Worm (Caenorhabditis elegans): Measurements from ENCODE around the gene pals-16.

DNA sequence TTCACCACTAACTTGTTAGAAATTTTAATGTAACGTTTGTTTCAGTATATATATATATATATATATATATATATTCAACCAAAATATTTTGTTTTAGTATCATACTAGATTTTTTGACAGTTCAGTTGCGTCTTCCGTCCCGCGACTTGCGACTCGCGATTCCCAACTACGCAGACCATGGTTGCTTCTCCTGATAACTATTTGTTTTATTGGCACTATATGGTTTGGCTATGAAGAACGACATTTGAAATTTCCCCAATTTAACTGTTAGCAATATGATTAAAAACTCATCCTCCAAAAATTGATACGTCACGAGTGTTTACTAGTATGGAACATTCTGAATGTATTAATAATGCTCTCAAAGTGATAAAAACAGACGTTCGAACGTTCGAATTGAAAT is 15.1 kb upstream of the pals-16 start:
- TF ChIP-seq ama-1 (optimal IDR thresholded peaks at IDR 0.05) (no peak), F13H6.1 (tag; optimal IDR thresholded peaks at IDR 0.05) (no peak), pat-9 (tag; optimal IDR thresholded peaks at IDR 0.05) (no peak), lin-11 (tag; optimal IDR thresholded peaks at IDR 0.05) (no peak), syd-9 (tag; optimal IDR thresholded peaks at IDR 0.05) (no peak), pag-3 (tag; optimal IDR thresholded peaks at IDR 0.05; ENCODE audit: borderline replicate concordance) (no peak), ceh-2 (tag; optimal IDR thresholded peaks at IDR 0.05) (no peak), elt-2 (tag; optimal IDR thresholded peaks at IDR 0.05) (no peak), ttx-3 (tag; optimal IDR thresholded peaks at IDR 0.05) (no peak), tbx-2 (tag; optimal IDR thresholded peaks at IDR 0.05) (no peak)
